Fruit fly (Drosophila melanogaster) whole organism, adult: ENCODE results near the gene Bre1.

Source experiments
- CG11617 ChIP-seq: fragments of 200-800 bp; sonication (Bioruptor generic); optimal IDR thresholded peaks from 2 replicates; lab custom pipeline; 2017; ENCODE audit warnings: mild to moderate bottlenecking, missing biosample characterization, missing genetic modification reagents, missing genetic modification characterization
- CG12768 ChIP-seq: fragments of 200-800 bp; sonication (Bioruptor generic); optimal IDR thresholded peaks from 2 replicates; lab custom pipeline; 2017; ENCODE audit warnings: missing biosample characterization, missing genetic modification characterization, mild to moderate bottlenecking, moderate library complexity, missing genetic modification reagents
- CG14711 ChIP-seq: fragments of 200-800 bp; sonication (Bioruptor generic); optimal IDR thresholded peaks from 2 replicates; lab custom pipeline; 2018; ENCODE audit warnings: missing biosample characterization, mild to moderate bottlenecking, missing genetic modification characterization, moderate library complexity
- CG1620 ChIP-seq: fragments of 200-800 bp; sonication (Bioruptor generic); optimal IDR thresholded peaks from 2 replicates; lab custom pipeline; 2016; ENCODE audit warnings: missing biosample characterization, missing genetic modification characterization
- CG33017 ChIP-seq: fragments of 200-800 bp; sonication (Bioruptor generic); optimal IDR thresholded peaks from 2 replicates; lab custom pipeline; 2018; ENCODE audit warnings: missing biosample characterization, mild to moderate bottlenecking, missing genetic modification characterization, moderate library complexity
- CG5204 ChIP-seq: fragments of 200-800 bp; sonication (Bioruptor generic); optimal IDR thresholded peaks from 2 replicates; lab custom pipeline; 2016; ENCODE audit warnings: missing biosample characterization, missing genetic modification characterization
- CG7045 ChIP-seq: fragments of 200-800 bp; sonication (Bioruptor generic); optimal IDR thresholded peaks from 2 replicates; lab custom pipeline; 2017; ENCODE audit warnings: missing biosample characterization, mild to moderate bottlenecking, missing genetic modification characterization
- CG7101 ChIP-seq: fragments of 200-800 bp; sonication (Bioruptor generic); optimal IDR thresholded peaks from 2 replicates; lab custom pipeline; 2018; ENCODE audit warnings: missing biosample characterization, mild to moderate bottlenecking, missing genetic modification characterization, moderate library complexity
- Clk ChIP-seq: fragments of 200-800 bp; sonication (Bioruptor generic); optimal IDR thresholded peaks from 2 replicates; lab custom pipeline; 2017; ENCODE audit warnings: missing biosample characterization, missing genetic modification characterization
- Crg-1 ChIP-seq: fragments of 200-800 bp; sonication (Bioruptor generic); optimal IDR thresholded peaks from 2 replicates; lab custom pipeline; 2016; ENCODE audit warnings: missing biosample characterization, missing genetic modification characterization
- Hr96 ChIP-seq: fragments of 200-800 bp; sonication (Bioruptor generic); optimal IDR thresholded peaks from 2 replicates; lab custom pipeline; 2016; ENCODE audit warnings: missing biosample characterization, missing genetic modification characterization
- Mnt ChIP-seq: fragments of 200-800 bp; sonication (Bioruptor generic); optimal IDR thresholded peaks from 2 replicates; lab custom pipeline; 2016; ENCODE audit warnings: missing biosample characterization, mild to moderate bottlenecking, missing genetic modification characterization
- bab1 ChIP-seq: fragments of 200-800 bp; sonication (Bioruptor generic); optimal IDR thresholded peaks from 3 replicates; lab custom pipeline; 2019; ENCODE audit warnings: missing biosample characterization, mild to moderate bottlenecking, missing genetic modification characterization, moderate library complexity
- cic ChIP-seq: fragments of 200-800 bp; sonication (Bioruptor generic); optimal IDR thresholded peaks from 2 replicates; lab custom pipeline; 2017; ENCODE audit warnings: missing biosample characterization, mild to moderate bottlenecking, missing genetic modification characterization, moderate library complexity
- cnc ChIP-seq, 2 experiments: fragments of >200 bp; optimal IDR thresholded peaks; 2 replicates each; lab custom pipeline; 2017
- kay ChIP-seq: fragments of 200-800 bp; sonication (Bioruptor generic); peaks from one replicate; lab custom pipeline; 2016; ENCODE audit warnings: missing biosample characterization, missing genetic modification characterization, borderline replicate concordance
- ovo ChIP-seq: fragments of 200-800 bp; sonication (Bioruptor generic); optimal IDR thresholded peaks from 2 replicates; lab custom pipeline; 2016; ENCODE audit warnings: missing biosample characterization, missing genetic modification characterization
- pad ChIP-seq: fragments of 200-800 bp; sonication (Bioruptor generic); optimal IDR thresholded peaks from 3 replicates; lab custom pipeline; 2017; ENCODE audit warnings: missing biosample characterization, missing genetic modification characterization, mild to moderate bottlenecking, moderate library complexity, missing genetic modification reagents
- tj ChIP-seq: fragments of 200-800 bp; sonication (Bioruptor generic); optimal IDR thresholded peaks from 3 replicates; lab custom pipeline; 2017; ENCODE audit warnings: missing biosample characterization, mild to moderate bottlenecking, missing genetic modification characterization, moderate library complexity
- toe ChIP-seq: fragments of 200-800 bp; sonication (Bioruptor generic); optimal IDR thresholded peaks from 2 replicates; lab custom pipeline; 2016; ENCODE audit warnings: missing biosample characterization, missing genetic modification characterization

The Bre1 gene

DNA sequence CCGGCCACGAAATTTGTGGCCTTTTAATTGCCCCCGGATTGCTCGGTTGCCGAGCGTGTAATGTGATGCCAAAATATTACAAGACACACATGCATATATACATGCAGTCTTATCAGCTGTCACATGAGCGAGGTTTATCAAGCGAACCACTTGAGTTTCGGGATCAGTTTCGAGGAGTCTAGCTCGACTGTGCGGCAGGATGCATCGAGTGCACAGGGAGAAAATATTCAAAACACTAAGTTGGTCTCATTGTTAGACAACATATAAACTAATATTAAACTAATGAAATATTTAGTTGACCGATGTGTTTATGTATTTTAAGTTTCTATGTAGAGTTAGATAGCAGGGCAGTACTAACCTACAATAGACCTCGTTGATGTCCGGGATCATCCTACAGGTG lies 23.2 kb upstream of the Bre1 start:
- TF ChIP-seq tj: no peak
- TF ChIP-seq ovo (GFP tag; lab: Kevin White, UChicago): no peak
- TF ChIP-seq CG5204 (GFP tag; lab: Kevin White, UChicago): no peak
- TF ChIP-seq Hr96: no peak
- no peak for TF ChIP-seq CG33017 (tag; lab: Kevin White, UChicago)
- TF ChIP-seq pad (GFP tag; lab: Kevin White, UChicago): no peak
- no peak for TF ChIP-seq CG7101 (tag; lab: Kevin White, UChicago)
- TF ChIP-seq Clk: no peak
- TF ChIP-seq Crg-1: no peak
- no peak for TF ChIP-seq CG11617 (GFP tag; lab: Kevin White, UChicago)

DNA sequence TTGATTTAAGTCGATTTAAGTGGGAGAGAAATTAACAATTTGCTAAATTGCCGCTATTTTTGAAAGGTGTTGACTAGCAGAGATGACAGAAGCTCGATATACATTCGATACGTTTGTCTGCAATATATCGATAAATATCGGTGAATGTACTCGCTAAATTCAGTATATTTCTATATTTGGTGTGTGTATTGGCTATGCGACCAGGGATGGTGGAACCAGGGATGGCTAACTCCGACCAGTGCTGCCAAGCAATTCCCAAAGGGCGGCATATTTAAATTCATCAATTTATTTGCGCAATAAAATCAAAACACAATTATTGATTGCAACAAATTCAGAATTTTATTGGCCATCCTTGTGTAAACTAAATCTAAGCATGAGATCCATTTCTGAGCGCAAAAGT lies 19.0 kb upstream of the Bre1 start, which contains the start of gene mad2:
mad2 (minus strand) TSS at position 78 of the 400 bp plus-strand sequence.
- TF ChIP-seq Crg-1 (peak; percentile 50), CG14711 (tag; lab: Kevin White, UChicago) (no peak), CG7101 (tag; lab: Kevin White, UChicago) (no peak), kay (no peak), ovo (GFP tag; lab: Kevin White, UChicago) (no peak), pad (GFP tag; lab: Kevin White, UChicago) (no peak), cic (no peak), Mnt (GFP tag; lab: Kevin White, UChicago) (peak; percentile 4), CG11617 (GFP tag; lab: Kevin White, UChicago) (no peak), Hr96 (no peak), cnc (optimal IDR thresholded peaks at IDR 0.05; lab: Kevin White, UChicago) (no peak), bab1 (GFP tag; lab: Kevin White, UChicago) (peak; percentile 27), CG5204 (GFP tag; lab: Kevin White, UChicago) (no peak), toe (GFP tag; lab: Kevin White, UChicago) (no peak), CG33017 (tag; lab: Kevin White, UChicago) (no peak), CG7045 (GFP tag; lab: Kevin White, UChicago) (no peak), CG1620 (no peak), Clk (no peak)

DNA sequence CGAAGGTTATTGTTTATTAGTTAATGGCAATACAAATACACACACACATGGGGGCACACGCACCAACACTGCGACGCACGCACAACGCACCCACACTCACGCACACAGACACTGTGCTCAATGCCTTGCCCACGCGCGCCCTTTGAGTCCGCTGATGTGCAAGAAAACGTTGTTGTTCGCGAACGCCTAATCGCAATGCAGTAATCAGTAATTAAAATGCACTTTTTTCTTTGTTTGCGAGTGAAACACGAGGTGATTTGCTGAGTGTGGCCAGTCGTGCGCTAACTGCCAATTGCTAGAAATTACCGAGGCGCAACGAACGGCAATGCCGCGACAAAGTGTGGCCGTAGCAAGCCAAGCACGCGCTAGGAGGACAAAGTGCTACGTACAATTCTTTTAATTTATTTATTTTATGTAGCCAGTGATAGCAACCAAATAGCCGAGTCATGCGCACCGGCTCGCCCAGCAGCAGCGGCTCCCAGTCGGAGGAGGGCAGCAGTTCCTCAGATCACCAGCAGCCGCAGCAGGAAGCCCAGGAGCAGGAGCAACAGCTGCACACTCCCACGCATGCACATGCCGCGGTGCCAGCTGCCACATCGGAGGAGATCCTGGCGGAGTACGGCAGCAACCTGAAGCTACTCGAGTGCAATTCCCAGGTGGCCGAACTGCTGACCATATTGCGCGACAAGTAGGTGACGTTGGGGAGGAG lies 16.8 kb upstream of the Bre1 start, which contains the start of the genes S6k and kri:
S6k (minus strand) TSS at position 299 of the 709 bp plus-strand sequence.
kri (plus strand) TSS at position 341 of the 709 bp plus-strand sequence.
- TF ChIP-seq Clk: no peak
- TF ChIP-seq cic: peak; percentile 80
- peak; percentile 30 for TF ChIP-seq toe (GFP tag; lab: Kevin White, UChicago)
- TF ChIP-seq Mnt (GFP tag; lab: Kevin White, UChicago): peak; percentile 99
- no peak for TF ChIP-seq ovo (GFP tag; lab: Kevin White, UChicago)
- peak; percentile 32 for TF ChIP-seq CG11617 (GFP tag; lab: Kevin White, UChicago)
- peak; percentile 25 for TF ChIP-seq CG14711 (tag; lab: Kevin White, UChicago)
- peak; percentile 24 for TF ChIP-seq Crg-1
- TF ChIP-seq Hr96: no peak
- peak; percentile 21 for TF ChIP-seq pad (GFP tag; lab: Kevin White, UChicago)
- peak; percentile 59 for TF ChIP-seq CG33017 (tag; lab: Kevin White, UChicago)
- peak; percentile 46 for TF ChIP-seq bab1 (GFP tag; lab: Kevin White, UChicago)
- TF ChIP-seq CG7101 (tag; lab: Kevin White, UChicago): peak; percentile 35
- TF ChIP-seq tj: peak; percentile 29
- TF ChIP-seq CG1620: peak; percentile 23
- TF ChIP-seq CG12768 (GFP tag; lab: Kevin White, UChicago): peak; percentile 68

DNA sequence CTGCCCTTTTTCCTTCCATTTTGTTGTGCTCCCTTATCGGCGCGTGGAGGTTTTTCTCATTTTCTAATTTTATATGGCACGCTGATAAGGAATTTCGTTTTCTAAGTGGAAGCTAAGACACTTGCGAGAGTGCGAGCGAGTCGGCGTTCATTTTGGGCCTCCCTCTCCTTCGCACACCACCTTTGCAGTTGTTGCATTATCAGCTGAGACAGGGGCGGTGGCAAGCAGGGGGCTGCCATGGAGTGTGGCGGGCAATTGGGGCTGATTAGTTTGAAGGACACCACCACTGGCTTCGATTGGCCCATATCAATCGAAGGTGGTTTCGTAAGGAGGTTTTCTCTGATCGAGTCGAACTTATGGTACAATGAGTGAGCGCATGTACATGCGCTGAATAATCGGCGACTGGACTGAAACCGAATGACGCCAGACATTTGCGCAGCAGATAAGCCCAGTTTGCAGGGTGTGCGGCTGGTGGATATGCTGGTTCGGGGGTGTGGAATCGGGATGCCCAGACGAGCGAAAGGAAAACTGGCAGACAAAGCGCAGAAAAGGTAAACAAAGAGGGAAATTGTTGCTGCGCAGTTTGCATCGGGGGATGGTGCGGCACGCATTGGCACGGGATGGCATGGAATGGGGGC lies 15.8 kb upstream of the Bre1 start:
- peak; percentile 88 for TF ChIP-seq cic
- peak; percentile 88 for TF ChIP-seq Mnt (GFP tag; lab: Kevin White, UChicago)
- TF ChIP-seq CG11617 (GFP tag; lab: Kevin White, UChicago): no peak
- TF ChIP-seq CG12768 (GFP tag; lab: Kevin White, UChicago): peak; percentile 17

DNA sequence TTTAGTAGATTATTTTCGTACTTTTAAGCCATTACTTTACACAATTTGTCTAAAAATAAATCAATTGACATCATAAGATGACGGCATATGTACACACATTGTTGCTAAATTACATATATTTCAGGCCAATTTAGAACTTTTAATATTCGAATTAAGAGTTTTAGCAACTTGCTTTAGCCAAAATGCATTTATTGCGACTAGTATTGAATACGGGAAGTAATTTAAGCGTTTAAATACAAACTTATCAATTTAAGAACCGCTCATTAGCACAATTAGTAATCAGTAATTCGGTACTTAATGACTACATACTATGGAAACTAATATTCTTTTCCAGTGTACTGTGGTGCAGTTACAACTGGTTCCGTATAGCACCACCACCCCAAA lies 15.2 kb upstream of the Bre1 start:
- TF ChIP-seq CG1620 (no peak), CG12768 (GFP tag; lab: Kevin White, UChicago) (no peak), kay (no peak), toe (GFP tag; lab: Kevin White, UChicago) (no peak), Crg-1 (no peak), pad (GFP tag; lab: Kevin White, UChicago) (no peak), ovo (GFP tag; lab: Kevin White, UChicago) (no peak), tj (no peak), CG11617 (GFP tag; lab: Kevin White, UChicago) (no peak), Clk (no peak), bab1 (GFP tag; lab: Kevin White, UChicago) (no peak), CG7101 (tag; lab: Kevin White, UChicago) (no peak), Hr96 (no peak), cic (no peak), cnc (optimal IDR thresholded peaks at IDR 0.05; lab: Kevin White, UChicago) (no peak), CG5204 (GFP tag; lab: Kevin White, UChicago) (no peak), CG14711 (tag; lab: Kevin White, UChicago) (no peak), Mnt (GFP tag; lab: Kevin White, UChicago) (no peak), CG33017 (tag; lab: Kevin White, UChicago) (no peak), CG7045 (GFP tag; lab: Kevin White, UChicago) (no peak)
